Fruit fly (Drosophila melanogaster) whole organism, embryonic: ENCODE data around the gene cnc.
A peak's percentile ranks its signal among the peaks of the same experiment; 100 is the strongest.

Experiments used
- Atf3 ChIP-seq: fragments of 200-800 bp; sonication (Bioruptor generic); optimal IDR thresholded peaks from 3 replicates; lab custom pipeline; 2016; ENCODE audit warnings: missing biosample characterization, missing genetic modification characterization
- Blimp-1 ChIP-seq: fragments of 200-800 bp; sonication (Bioruptor generic); optimal IDR thresholded peaks from 3 replicates; lab custom pipeline; 2018; ENCODE audit warnings: missing biosample characterization, missing genetic modification characterization, mild to moderate bottlenecking, moderate library complexity, missing genetic modification reagents
- CG10209 ChIP-seq: fragments of 200-800 bp; sonication (Bioruptor generic); optimal IDR thresholded peaks from 3 replicates; lab custom pipeline; 2017; ENCODE audit warnings: missing biosample characterization, mild to moderate bottlenecking, missing genetic modification characterization, missing genetic modification reagents
- CG11247 ChIP-seq: fragments of 200-800 bp; sonication (Bioruptor generic); IDR thresholded peaks from 2 replicates; pipeline ENCODE4 v1.3.6; 2022; ENCODE audit warnings: missing biosample characterization, missing genetic modification characterization
- CG11504 ChIP-seq: fragments of 200-800 bp; sonication (Bioruptor generic); optimal IDR thresholded peaks from 3 replicates; lab custom pipeline; 2019; ENCODE audit warnings: missing biosample characterization, mild to moderate bottlenecking, missing genetic modification characterization, moderate library complexity
- CG11560 ChIP-seq: fragments of 200-800 bp; sonication (Bioruptor generic); IDR thresholded peaks from 3 replicates; pipeline ENCODE4 v1.3.6; 2022; ENCODE audit warnings: missing biosample characterization, missing genetic modification characterization
- CG11695 ChIP-seq: fragments of 200-800 bp; sonication (Bioruptor generic); IDR thresholded peaks from 3 replicates; pipeline ENCODE4 v1.3.6; 2022; ENCODE audit warnings: missing biosample characterization, missing genetic modification characterization
- CG12071 ChIP-seq: fragments of 200-800 bp; sonication (Bioruptor generic); optimal IDR thresholded peaks from 3 replicates; lab custom pipeline; 2018; ENCODE audit warnings: missing biosample characterization, mild to moderate bottlenecking, missing genetic modification characterization
- CG14050 ChIP-seq: fragments of 200-800 bp; sonication (Bioruptor generic); IDR thresholded peaks from 3 replicates; pipeline ENCODE4 v1.3.6; 2022; ENCODE audit warnings: missing biosample characterization, missing genetic modification characterization
- CG14710 ChIP-seq: fragments of 200-800 bp; sonication (Bioruptor generic); optimal IDR thresholded peaks from 3 replicates; lab custom pipeline; 2019; ENCODE audit warnings: missing biosample characterization, mild to moderate bottlenecking, missing genetic modification characterization, moderate library complexity
- CG15073 ChIP-seq: fragments of 200-800 bp; sonication (Bioruptor generic); optimal IDR thresholded peaks from 2 replicates; lab custom pipeline; 2016; ENCODE audit warnings: missing biosample characterization, missing genetic modification characterization
- CG17359 ChIP-seq: fragments of 200-800 bp; sonication (Bioruptor generic); optimal IDR thresholded peaks from 3 replicates; lab custom pipeline; 2018; ENCODE audit warnings: missing biosample characterization, mild to moderate bottlenecking, missing genetic modification characterization, moderate library complexity
- CG17568 ChIP-seq: fragments of 200-800 bp; sonication (Bioruptor generic); optimal IDR thresholded peaks from 2 replicates; lab custom pipeline; 2018; ENCODE audit warnings: missing biosample characterization, mild to moderate bottlenecking, missing genetic modification characterization, moderate library complexity
- CG1792 ChIP-seq: fragments of 200-800 bp; sonication (Bioruptor generic); optimal IDR thresholded peaks from 2 replicates; lab custom pipeline; 2016; ENCODE audit warnings: missing biosample characterization, missing genetic modification characterization
- CG18476 ChIP-seq: fragments of 200-800 bp; sonication (Bioruptor generic); optimal IDR thresholded peaks from 2 replicates; lab custom pipeline; 2016; ENCODE audit warnings: missing biosample characterization, mild to moderate bottlenecking, missing genetic modification characterization
- CG2120 ChIP-seq: fragments of 200-800 bp; sonication (Bioruptor generic); optimal IDR thresholded peaks from 3 replicates; lab custom pipeline; 2016; ENCODE audit warnings: missing biosample characterization, missing genetic modification characterization
- CG31365 ChIP-seq: fragments of 200-800 bp; sonication (Bioruptor generic); optimal IDR thresholded peaks from 2 replicates; lab custom pipeline; 2018; ENCODE audit warnings: missing biosample characterization, mild to moderate bottlenecking, missing genetic modification characterization
- CG31388 ChIP-seq: fragments of 200-800 bp; sonication (Bioruptor generic); optimal IDR thresholded peaks from 2 replicates; lab custom pipeline; 2016; ENCODE audit warnings: missing biosample characterization, missing genetic modification characterization
- CG3407 ChIP-seq: fragments of 200-800 bp; sonication (Bioruptor generic); optimal IDR thresholded peaks from 2 replicates; lab custom pipeline; 2018; ENCODE audit warnings: missing biosample characterization, mild to moderate bottlenecking, missing genetic modification characterization
- CG4617 ChIP-seq: fragments of 200-800 bp; sonication (Bioruptor generic); optimal IDR thresholded peaks from 3 replicates; lab custom pipeline; 2016; ENCODE audit warnings: missing biosample characterization, missing genetic modification characterization, borderline replicate concordance
- CG5245 ChIP-seq: fragments of 200-800 bp; sonication (Bioruptor generic); optimal IDR thresholded peaks from 3 replicates; lab custom pipeline; 2016; ENCODE audit warnings: missing biosample characterization, missing genetic modification characterization
- CG6813 ChIP-seq: fragments of 200-800 bp; sonication (Bioruptor generic); optimal IDR thresholded peaks from 2 replicates; lab custom pipeline; 2017; ENCODE audit warnings: missing biosample characterization, missing genetic modification characterization, mild to moderate bottlenecking, moderate library complexity, missing genetic modification reagents
- CG7271 ChIP-seq: fragments of 200-800 bp; sonication (Bioruptor generic); optimal IDR thresholded peaks from 2 replicates; lab custom pipeline; 2018; ENCODE audit warnings: missing biosample characterization, mild to moderate bottlenecking, missing genetic modification characterization, moderate library complexity
- CG7987 ChIP-seq: fragments of 200-800 bp; sonication (Bioruptor generic); optimal IDR thresholded peaks from 2 replicates; lab custom pipeline; 2018; ENCODE audit warnings: missing biosample characterization, mild to moderate bottlenecking, missing genetic modification characterization, moderate library complexity
- CG8290 ChIP-seq, 3 experiments: fragments of 200-800 bp; sonication (Bioruptor generic); optimal IDR thresholded peaks; 2 replicates each; lab custom pipeline; 2016 to 2019; ENCODE audit warnings: missing biosample characterization in 3 of 3, missing genetic modification characterization in 3 of 3, mild to moderate bottlenecking in 2 of 3, moderate library complexity in 1 of 3
- D19A ChIP-seq: fragments of 200-800 bp; optimal IDR thresholded peaks from 3 replicates; lab custom pipeline; 2019; ENCODE audit warnings: missing biosample characterization, mild to moderate bottlenecking, missing genetic modification characterization, moderate library complexity
- Fer1 ChIP-seq: fragments of 200-800 bp; sonication (Bioruptor generic); optimal IDR thresholded peaks from 2 replicates; lab custom pipeline; 2017; ENCODE audit warnings: missing biosample characterization, mild to moderate bottlenecking, missing genetic modification characterization
- Hmx ChIP-seq: fragments of 200-800 bp; sonication (Bioruptor generic); optimal IDR thresholded peaks from 2 replicates; lab custom pipeline; 2016; ENCODE audit warnings: missing biosample characterization, missing genetic modification characterization
- Kr ChIP-seq: fragments of 200-800 bp; sonication (Bioruptor generic); optimal IDR thresholded peaks from 2 replicates; lab custom pipeline; 2017; ENCODE audit warnings: missing biosample characterization, mild to moderate bottlenecking, missing genetic modification characterization
- Lpt ChIP-seq: fragments of >200 bp; optimal IDR thresholded peaks from 2 replicates; lab custom pipeline; 2018; ENCODE audit warnings: missing biosample characterization, missing genetic modification characterization
- Max ChIP-seq: fragments of 200-800 bp; sonication (Bioruptor generic); optimal IDR thresholded peaks from 2 replicates; lab custom pipeline; 2016; ENCODE audit warnings: missing biosample characterization, mild to moderate bottlenecking, missing genetic modification characterization
- Mrtf ChIP-seq: fragments of 200-800 bp; sonication (Bioruptor generic); IDR thresholded peaks from 3 replicates; pipeline ENCODE4 v1.3.6; 2022; ENCODE audit warnings: missing biosample characterization, missing genetic modification characterization
- Optix ChIP-seq: fragments of 200-800 bp; sonication (Bioruptor generic); IDR thresholded peaks from 3 replicates; pipeline ENCODE4 v1.3.6; 2022; ENCODE audit warnings: missing biosample characterization, missing genetic modification characterization
- Poxn ChIP-seq: fragments of 200-800 bp; sonication (Bioruptor generic); IDR thresholded peaks from 2 replicates; pipeline ENCODE4 v1.3.6; 2022; ENCODE audit warnings: missing biosample characterization, missing genetic modification characterization
- Sin3A ChIP-seq: fragments of >200 bp; optimal IDR thresholded peaks from 2 replicates; lab custom pipeline; 2018
- Spps ChIP-seq: fragments of 200-800 bp; sonication (Bioruptor generic); optimal IDR thresholded peaks from 2 replicates; lab custom pipeline; 2018; ENCODE audit warnings: missing biosample characterization, mild to moderate bottlenecking, missing genetic modification characterization
- amos ChIP-seq: fragments of 200-800 bp; sonication (Bioruptor generic); IDR thresholded peaks from 2 replicates; pipeline ENCODE4 v1.3.6; 2022; ENCODE audit warnings: missing biosample characterization, missing genetic modification characterization; ENCODE audit not compliant: partially characterized antibody
- bbx ChIP-seq: fragments of 200-800 bp; sonication (Bioruptor generic); IDR thresholded peaks from 2 replicates; pipeline ENCODE4 v1.3.6; 2022; ENCODE audit warnings: missing biosample characterization, missing genetic modification characterization; ENCODE audit not compliant: partially characterized antibody
- br ChIP-seq: fragments of >200 bp; optimal IDR thresholded peaks from 2 replicates; lab custom pipeline; 2017
- disco-r ChIP-seq: fragments of 200-800 bp; sonication (Bioruptor generic); optimal IDR thresholded peaks from 2 replicates; lab custom pipeline; 2016; ENCODE audit warnings: missing biosample characterization, missing genetic modification characterization
- gem ChIP-seq: fragments of 200-800 bp; sonication (Bioruptor generic); optimal IDR thresholded peaks from 2 replicates; lab custom pipeline; 2019; ENCODE audit warnings: missing biosample characterization, mild to moderate bottlenecking, missing genetic modification characterization, moderate library complexity
- gro ChIP-seq: fragments of 200-800 bp; sonication (Bioruptor generic); optimal IDR thresholded peaks from 2 replicates; lab custom pipeline; 2016; ENCODE audit warnings: missing biosample characterization, missing genetic modification characterization
- gsb-n ChIP-seq: fragments of 200-800 bp; sonication (Bioruptor generic); optimal IDR thresholded peaks from 3 replicates; lab custom pipeline; 2018; ENCODE audit warnings: missing biosample characterization, mild to moderate bottlenecking, missing genetic modification characterization
- lab ChIP-seq: fragments of 200-800 bp; sonication (Bioruptor generic); optimal IDR thresholded peaks from 3 replicates; lab custom pipeline; 2017; ENCODE audit warnings: missing biosample characterization, missing genetic modification characterization, mild to moderate bottlenecking, moderate library complexity, missing genetic modification reagents
- pan ChIP-seq, 4 experiments: fragments of >200 bp in 3 of 4; fragments of 200-800 bp in 1 of 4; sonication (Bioruptor generic) in 1 of 4; optimal IDR thresholded peaks in 3 of 4; IDR thresholded peaks in 1 of 4; 2 replicates each; pipeline versions ENCODE4 v1.3.6 to Lab custom; 2017 to 2022; ENCODE audit warnings: missing biosample characterization in 2 of 4, missing genetic modification characterization in 2 of 4, mixed read lengths in 1 of 4
- seq ChIP-seq: fragments of 200-800 bp; sonication (Bioruptor generic); IDR thresholded peaks from 2 replicates; pipeline ENCODE4 v1.3.6; 2022; ENCODE audit warnings: missing biosample characterization, missing genetic modification characterization
- tio ChIP-seq: fragments of 200-800 bp; sonication (Bioruptor generic); optimal IDR thresholded peaks from 2 replicates; lab custom pipeline; 2017; ENCODE audit warnings: missing biosample characterization, missing genetic modification characterization, inconsistent platforms
- trem ChIP-seq: fragments of 200-800 bp; optimal IDR thresholded peaks from 3 replicates; lab custom pipeline; 2019; ENCODE audit warnings: missing biosample characterization, mild to moderate bottlenecking, missing genetic modification characterization, moderate library complexity
- unc-4 ChIP-seq: fragments of 200-800 bp; sonication (Bioruptor generic); IDR thresholded peaks from 2 replicates; pipeline ENCODE4 v1.3.6; 2022; ENCODE audit warnings: missing biosample characterization, missing genetic modification characterization; ENCODE audit not compliant: partially characterized antibody

cnc gene

DNA sequence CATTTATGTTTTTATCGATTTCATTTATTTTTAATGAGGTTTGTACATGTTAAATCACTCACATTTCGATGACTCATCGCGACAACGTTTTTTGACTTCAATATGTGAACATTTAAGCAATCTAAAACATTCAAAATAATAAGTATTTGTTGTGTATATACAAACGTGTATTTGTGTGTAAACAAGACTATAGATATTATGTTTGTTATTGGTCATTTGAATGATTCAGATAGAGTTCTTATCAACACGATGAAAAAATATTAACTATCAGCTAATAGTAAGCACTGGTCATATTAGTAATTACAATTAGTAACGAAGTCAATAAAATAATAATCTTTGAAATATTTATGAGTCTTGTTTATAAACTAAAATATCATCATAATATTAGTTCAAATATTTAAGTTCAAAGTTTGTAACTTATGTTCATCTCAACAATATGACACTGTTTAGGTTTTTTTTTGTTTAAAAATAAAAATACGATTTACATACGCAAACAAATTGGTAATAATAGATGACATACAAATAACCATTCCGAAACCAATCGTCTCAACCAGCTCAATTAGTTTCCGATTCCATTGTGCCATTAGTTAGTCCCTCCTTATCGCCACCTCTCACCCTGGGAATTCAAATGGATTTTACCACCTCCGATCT is 45.4 kb downstream of the cnc start (continued):
- no peak for TF ChIP-seq CG12071 (GFP tag; lab: Kevin White, UChicago)
- TF ChIP-seq br (lab: Kevin White, UChicago) = no peak
- TF ChIP-seq CG7271 (tag; lab: Kevin White, UChicago) = no peak
- TF ChIP-seq Fer1 = no peak
- no peak for TF ChIP-seq CG5245 (GFP tag; lab: Kevin White, UChicago)
- TF ChIP-seq trem (tag; lab: Kevin White, UChicago) = no peak
- no peak for TF ChIP-seq Sin3A (lab: Kevin White, UChicago)
- TF ChIP-seq amos (GFP tag; lab: Robert Waterston, UW) = no peak
- peak; percentile 72 for TF ChIP-seq Blimp-1 (GFP tag; lab: Kevin White, UChicago)
- no peak for TF ChIP-seq CG31388 (GFP tag; lab: Kevin White, UChicago)
- peak; percentile 48 for TF ChIP-seq gem (tag; lab: Kevin White, UChicago)
- TF ChIP-seq CG6813 (GFP tag; lab: Kevin White, UChicago) = peak; percentile 29
- TF ChIP-seq Spps (tag; lab: Kevin White, UChicago) = peak; percentile 41
- no peak for TF ChIP-seq Poxn
- TF ChIP-seq D19A = no peak
- TF ChIP-seq pan (optimal IDR thresholded peaks at IDR 0.05; lab: Kevin White, UChicago) = no peak
- TF ChIP-seq pan (GFP tag; optimal IDR thresholded peaks at IDR 0.05 in 1 of 2, IDR thresholded peaks at IDR 0.05 in 1 of 2) = no peak
- no peak for TF ChIP-seq CG15073 (GFP tag; lab: Kevin White, UChicago)
- TF ChIP-seq Kr (GFP tag; lab: Kevin White, UChicago) = no peak
- peak; percentile 60 for TF ChIP-seq CG11504 (tag; lab: Kevin White, UChicago)
- peak; percentile 6 for TF ChIP-seq gsb-n (tag; lab: Kevin White, UChicago)
- peak; percentile 29; the same call in 1 of the 3 replicates for TF ChIP-seq CG11695 (GFP tag; lab: Robert Waterston, UW)
- no peak for TF ChIP-seq CG4617 (GFP tag; lab: Kevin White, UChicago)
- TF ChIP-seq CG17568 = no peak
- TF ChIP-seq Mrtf (GFP tag; lab: Robert Waterston, UW) = no peak
- TF ChIP-seq CG1792 (GFP tag; lab: Kevin White, UChicago) = peak; percentile 60
- no peak for TF ChIP-seq CG14050
- TF ChIP-seq seq = no peak
- TF ChIP-seq, all 482 proteins: peak for 57

DNA sequence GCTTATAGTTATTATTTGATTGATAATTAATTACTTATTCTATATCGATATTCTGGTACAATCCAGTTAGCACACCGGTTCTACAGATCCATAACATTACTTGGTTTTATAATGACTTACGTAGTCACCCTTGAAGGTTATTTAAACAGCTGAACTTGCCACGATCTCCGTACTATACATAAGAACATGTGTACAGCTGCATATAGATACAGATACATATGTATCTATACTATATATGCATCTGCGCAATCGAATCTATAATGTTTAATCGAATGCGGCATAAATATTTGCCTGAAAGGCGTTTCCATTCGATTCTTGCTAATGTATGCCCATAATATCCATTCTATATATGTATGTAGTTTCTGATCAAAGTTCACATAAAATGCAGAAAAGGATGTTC is 47.2 kb downstream of the cnc start:
- no peak for TF ChIP-seq gro
- no peak for TF ChIP-seq unc-4 (GFP tag; lab: Robert Waterston, UW)
- no peak for TF ChIP-seq Atf3 (GFP tag; lab: Kevin White, UChicago)
- TF ChIP-seq CG31365 (tag; lab: Kevin White, UChicago) = no peak
- no peak for TF ChIP-seq Max (GFP tag; lab: Kevin White, UChicago)
- no peak for TF ChIP-seq CG18476 (GFP tag; lab: Kevin White, UChicago)
- no peak for TF ChIP-seq gsb-n (tag; lab: Kevin White, UChicago)
- no peak for TF ChIP-seq CG3407
- peak; percentile 10 for TF ChIP-seq Fer1
- no peak for TF ChIP-seq Optix (GFP tag; lab: Robert Waterston, UW)
- TF ChIP-seq CG11560 (tag; lab: Robert Waterston, UW) = no peak
- TF ChIP-seq CG17359 (tag; lab: Kevin White, UChicago) = no peak
- no peak for TF ChIP-seq Hmx (GFP tag; lab: Kevin White, UChicago)
- no peak for TF ChIP-seq CG11247 (GFP tag; lab: Robert Waterston, UW)
- TF ChIP-seq lab = peak; percentile 16
- no peak for TF ChIP-seq CG2120 (GFP tag; lab: Kevin White, UChicago)
- TF ChIP-seq CG8290 (GFP tag; optimal IDR thresholded peaks at IDR 0.05; lab: Kevin White, UChicago) = no peak
- TF ChIP-seq CG8290 (tag; optimal IDR thresholded peaks at IDR 0.05; lab: Kevin White, UChicago) = peak in 1 of 2 experiments; percentile 28
- TF ChIP-seq CG14710 = no peak
- no peak for TF ChIP-seq Lpt (GFP tag; lab: Kevin White, UChicago)
- TF ChIP-seq tio = no peak
- no peak for TF ChIP-seq CG7987 (GFP tag; lab: Kevin White, UChicago)
- TF ChIP-seq disco-r (GFP tag; lab: Kevin White, UChicago) = no peak
- TF ChIP-seq Spps (tag; lab: Kevin White, UChicago) = no peak
- no peak for TF ChIP-seq bbx (GFP tag; lab: Robert Waterston, UW)
- no peak for TF ChIP-seq CG10209
